Worm (Caenorhabditis elegans) whole organism, L3 larva: Measurements from ENCODE around the gene tag-65.

Experiments
- nhr-237 ChIP-seq: fragments of 150-350 bp; optimal IDR thresholded peaks from 2 replicates; lab custom pipeline; 2014; ENCODE audit warnings: missing biosample characterization, missing genetic modification characterization
- nhr-76 ChIP-seq: fragments of 150-350 bp; sonication (generic microtip); optimal IDR thresholded peaks from 5 replicates; lab custom pipeline; 2014; ENCODE audit warnings: missing biosample characterization, missing genetic modification characterization
- ztf-11 ChIP-seq: fragments of 150-350 bp; optimal IDR thresholded peaks from 2 replicates; lab custom pipeline; 2014; ENCODE audit warnings: missing biosample characterization, missing genetic modification characterization

DNA sequence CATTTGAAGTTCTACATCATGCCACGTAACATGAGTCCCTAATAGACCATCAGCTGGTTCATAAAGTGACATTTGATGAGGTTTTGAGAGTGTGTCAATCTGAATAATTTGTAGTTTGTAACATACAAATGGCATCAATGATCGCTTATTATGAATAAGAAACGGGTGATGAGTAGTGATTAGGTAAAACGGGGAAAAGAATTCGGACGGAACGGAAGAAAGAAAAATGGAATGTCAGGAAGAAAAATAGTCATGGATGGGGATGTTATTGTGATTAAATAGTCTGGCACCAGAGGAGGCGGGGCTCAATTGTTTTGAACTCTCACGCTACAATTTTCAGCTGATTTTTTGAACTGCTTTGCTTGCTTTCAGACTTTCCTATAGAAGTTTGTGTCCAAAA, 44.2 kb downstream of the tag-65 start, which contains the start of gene H37A05.2:
- TF ChIP-seq ztf-11 (no peak), nhr-76 (tag; lab: Kevin White, UChicago) (no peak), nhr-237 (tag; lab: Kevin White, UChicago) (no peak)
